Worm (Caenorhabditis elegans): Measurements from ENCODE around the gene Y49E10.21.

Gene Y49E10.21

ce11 chrIII:12456801-12457647, at the start of gene Y49E10.21, which contains the start of gene scav-3:
Y49E10.21 (plus strand) TSS chrIII:12457597.
scav-3 (minus strand) TSS chrIII:12456850.
- TF ChIP-seq nhr-237 (tag; optimal IDR thresholded peaks at IDR 0.05) (no peak), mep-1 (tag; optimal IDR thresholded peaks at IDR 0.05) (peak; percentile 10)

DNA sequence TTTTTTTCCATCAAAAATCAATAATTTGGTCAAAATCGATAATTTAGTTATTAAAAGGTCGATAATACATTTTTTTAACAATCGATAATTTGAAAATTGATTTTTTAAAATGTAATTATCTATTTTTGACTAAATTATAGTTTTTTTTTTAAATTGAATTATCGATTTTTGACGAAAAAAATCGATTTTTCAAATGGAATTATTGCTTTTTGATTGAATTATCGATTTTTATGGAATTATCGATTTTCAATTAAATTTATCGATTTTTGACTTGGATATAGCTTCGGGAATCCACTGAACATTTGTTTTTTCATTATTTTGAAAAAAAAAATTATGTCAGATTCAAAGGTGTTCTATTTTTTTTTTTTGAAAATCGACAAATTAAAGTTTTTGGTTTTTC, 47.1 kb upstream of the Y49E10.21 start:
- TF ChIP-seq ceh-83 (GFP tag; optimal IDR thresholded peaks at IDR 0.05) (no peak), ces-1 (GFP tag; optimal IDR thresholded peaks at IDR 0.05) (peak; percentile 25)

DNA sequence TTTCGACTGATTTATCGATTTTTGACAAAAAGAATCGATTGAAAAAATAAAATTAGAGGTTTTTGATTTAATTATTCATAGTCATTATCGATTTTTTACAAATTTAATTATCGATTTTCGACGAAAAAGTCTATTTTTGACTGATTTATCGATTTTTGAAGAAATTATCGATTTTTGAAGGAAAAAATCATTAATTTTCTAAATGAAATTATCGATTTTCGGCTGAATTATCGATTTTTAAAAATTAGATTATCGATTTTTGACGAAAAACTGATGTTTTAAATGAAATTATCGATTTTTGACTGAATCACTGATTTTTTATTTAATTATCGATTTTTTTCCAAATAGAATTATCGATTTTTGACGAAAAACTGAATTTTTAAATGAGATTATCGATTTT, 46.3 kb upstream of the Y49E10.21 start:
- TF ChIP-seq snpc-4 (tag; optimal IDR thresholded peaks at IDR 0.05) (no peak), nhr-28 (tag; optimal IDR thresholded peaks at IDR 0.05) (no peak), mls-2 (tag; optimal IDR thresholded peaks at IDR 0.05) (no peak), ces-1 (GFP tag; optimal IDR thresholded peaks at IDR 0.05) (no peak), ztf-11 (tag; optimal IDR thresholded peaks at IDR 0.05) (no peak), unc-39 (tag; optimal IDR thresholded peaks at IDR 0.05) (no peak), cnd-1 (tag; optimal IDR thresholded peaks at IDR 0.05) (no peak), zip-8 (tag; optimal IDR thresholded peaks at IDR 0.05) (no peak), lin-13 (tag; optimal IDR thresholded peaks at IDR 0.05) (no peak), mab-5 (tag; optimal IDR thresholded peaks at IDR 0.05) (no peak), nhr-2 (tag; optimal IDR thresholded peaks at IDR 0.05) (no peak), lin-32 (GFP tag; optimal IDR thresholded peaks at IDR 0.05) (no peak), M03D4.4 (tag; optimal IDR thresholded peaks at IDR 0.05) (no peak)

DNA sequence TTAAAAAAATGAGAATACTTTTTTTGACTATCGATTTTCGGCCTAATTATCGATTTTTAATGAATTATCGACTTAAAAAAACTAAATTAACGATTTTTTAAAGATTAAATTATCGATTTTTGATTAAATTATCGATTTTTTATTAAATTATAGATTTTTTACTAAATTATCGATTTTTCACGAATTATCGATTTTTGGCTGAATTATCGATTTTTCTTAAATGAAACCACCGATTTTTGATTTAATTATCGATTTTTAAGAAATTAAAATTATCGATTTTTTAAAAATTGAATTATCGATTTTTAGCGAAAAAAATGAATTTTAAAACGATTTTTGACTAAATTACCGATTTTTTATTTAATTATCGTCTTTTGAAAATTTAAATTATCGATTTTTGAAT, 45.7 kb upstream of the Y49E10.21 start:
- TF ChIP-seq ceh-83 (GFP tag; optimal IDR thresholded peaks at IDR 0.05) = no peak
- TF ChIP-seq ces-1 (GFP tag; optimal IDR thresholded peaks at IDR 0.05) = peak; percentile 48
- TF ChIP-seq tbx-8 (GFP tag; optimal IDR thresholded peaks at IDR 0.05) = no peak
- no peak for TF ChIP-seq nhr-237 (tag; optimal IDR thresholded peaks at IDR 0.05)
- no peak for TF ChIP-seq ztf-11 (tag; optimal IDR thresholded peaks at IDR 0.05)

DNA sequence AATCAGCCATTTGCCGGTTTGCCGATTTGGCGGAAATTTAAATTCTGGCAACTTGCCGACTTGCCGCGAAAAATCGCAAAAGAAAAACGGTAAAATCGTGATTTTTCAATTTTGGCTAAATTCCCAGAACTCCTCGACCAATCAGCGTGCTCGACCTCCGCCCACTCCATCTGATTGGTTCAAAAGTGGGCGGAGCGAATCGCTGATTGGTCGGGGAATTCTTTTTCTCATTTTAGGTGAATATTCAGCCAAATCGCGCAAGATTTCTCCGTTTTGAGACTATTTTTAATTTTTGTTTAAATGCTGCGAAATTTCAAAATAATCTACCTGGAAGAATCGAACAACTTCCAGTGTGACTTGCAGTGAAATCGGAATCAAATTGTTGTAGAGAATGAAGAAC, 42.9 kb upstream of the Y49E10.21 start:
- TF ChIP-seq nhr-2 (tag; optimal IDR thresholded peaks at IDR 0.05) (no peak), lin-13 (tag; optimal IDR thresholded peaks at IDR 0.05) (no peak), ztf-11 (tag; optimal IDR thresholded peaks at IDR 0.05) (no peak), flh-1 (GFP tag; optimal IDR thresholded peaks at IDR 0.05) (no peak), drap-1 (GFP tag; optimal IDR thresholded peaks at IDR 0.05) (no peak), ces-1 (GFP tag; optimal IDR thresholded peaks at IDR 0.05) (no peak), unc-62 (GFP tag; optimal IDR thresholded peaks at IDR 0.05) (no peak), lin-32 (GFP tag; optimal IDR thresholded peaks at IDR 0.05) (no peak), ceh-83 (GFP tag; optimal IDR thresholded peaks at IDR 0.05) (no peak), snpc-4 (tag; optimal IDR thresholded peaks at IDR 0.05) (no peak), ceh-39 (tag; optimal IDR thresholded peaks at IDR 0.05) (no peak), mab-5 (tag; optimal IDR thresholded peaks at IDR 0.05) (no peak), ham-2 (GFP tag; optimal IDR thresholded peaks at IDR 0.05) (no peak), elt-3 (tag; optimal IDR thresholded peaks at IDR 0.05) (no peak), nhr-76 (tag; optimal IDR thresholded peaks at IDR 0.05) (no peak)

- TF ChIP-seq elt-1 (tag; optimal IDR thresholded peaks at IDR 0.05; ENCODE audit: borderline replicate concordance, insufficient read depth) (no peak), sptf-1 (tag; optimal IDR thresholded peaks at IDR 0.05) (no peak), zip-8 (tag; optimal IDR thresholded peaks at IDR 0.05) (no peak), nhr-12 (tag; optimal IDR thresholded peaks at IDR 0.05) (no peak), lsy-2 (tag; optimal IDR thresholded peaks at IDR 0.05) (no peak), mep-1 (tag; optimal IDR thresholded peaks at IDR 0.05) (no peak), mab-5 (tag; optimal IDR thresholded peaks at IDR 0.05) (no peak), ztf-11 (tag; optimal IDR thresholded peaks at IDR 0.05) (no peak), nhr-76 (tag; optimal IDR thresholded peaks at IDR 0.05) (no peak), flh-1 (GFP tag; optimal IDR thresholded peaks at IDR 0.05) (no peak), lin-13 (tag; optimal IDR thresholded peaks at IDR 0.05) (no peak), mls-2 (tag; optimal IDR thresholded peaks at IDR 0.05) (no peak), nhr-237 (tag; optimal IDR thresholded peaks at IDR 0.05) (no peak), hlh-1 (tag; optimal IDR thresholded peaks at IDR 0.05) (no peak), snpc-4 (tag; optimal IDR thresholded peaks at IDR 0.05) (no peak), blmp-1 (tag; optimal IDR thresholded peaks at IDR 0.05) (no peak)
These were observed 37.1 kb upstream of the Y49E10.21 start for ce11 chrIII:12420256-12420655.
